Worm (Caenorhabditis elegans): Measurements from ENCODE around the gene C03B1.1.

DNA sequence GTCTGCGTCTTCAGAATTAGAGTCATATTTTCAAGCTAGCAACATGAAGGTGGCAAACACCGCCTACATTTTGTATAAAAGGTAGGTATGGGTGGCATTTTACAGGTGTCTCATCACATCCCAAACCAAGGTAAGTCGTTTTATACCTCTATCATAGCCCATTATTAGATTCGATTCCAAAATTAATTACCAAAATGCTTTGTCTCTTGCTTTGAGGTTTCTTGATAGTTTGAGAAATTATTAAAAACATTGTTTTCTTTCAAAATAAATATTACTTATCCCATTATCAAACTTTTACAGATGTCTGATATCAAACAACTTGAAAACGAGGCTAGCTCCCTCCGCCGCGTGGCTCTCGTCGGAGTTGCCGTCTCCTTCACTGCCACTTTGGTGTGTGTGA lies 48.5 kb upstream of the C03B1.1 start, which contains the start of gene col-168:
- TF ChIP-seq klf-2 (GFP tag; conservative IDR thresholded peaks at IDR 0.05) (no peak), tab-1 (GFP tag; IDR thresholded peaks at IDR 0.05) (no peak)

Data from whole organism, midembryonic.